Worm (Caenorhabditis elegans) whole organism, L1 larva: ENCODE results near the gene ZK721.4.

Source experiments
- C04F5.9 ChIP-seq: sonication (generic microtip); optimal IDR thresholded peaks from 2 replicates; lab custom pipeline; 2016; ENCODE audit warnings: missing genetic modification characterization, missing compliant biosample characterization
- C16A3.4 ChIP-seq: fragments of 150-350 bp; optimal IDR thresholded peaks from 2 replicates; lab custom pipeline; 2014; ENCODE audit warnings: missing biosample characterization, missing genetic modification characterization
- C34B4.2 ChIP-seq: sonication (generic microtip); optimal IDR thresholded peaks from 2 replicates; lab custom pipeline; 2017; ENCODE audit warnings: mild to moderate bottlenecking, missing genetic modification characterization, missing compliant biosample characterization
- F16B12.6 ChIP-seq: fragments of 150-350 bp; optimal IDR thresholded peaks from 2 replicates; lab custom pipeline; 2014; ENCODE audit warnings: missing biosample characterization, missing genetic modification characterization
- Y116A8C.19 ChIP-seq: sonication (generic microtip); optimal IDR thresholded peaks from 2 replicates; lab custom pipeline; 2016; ENCODE audit warnings: missing compliant biosample characterization, missing genetic modification characterization, borderline replicate concordance
- aly-2 ChIP-seq: fragments of 150-350 bp; optimal IDR thresholded peaks from 2 replicates; lab custom pipeline; 2014; ENCODE audit warnings: missing biosample characterization, missing genetic modification characterization
- ama-1 ChIP-seq: fragments of 150-350 bp; optimal IDR thresholded peaks from 2 replicates; lab custom pipeline; 2014
- ceh-88 ChIP-seq: fragments of 200-800 bp; sonication (Bioruptor generic); IDR thresholded peaks from 2 replicates; pipeline ENCODE4 v1.3.6; 2022; ENCODE audit warnings: missing genetic modification characterization, missing compliant biosample characterization
- ceh-90 ChIP-seq: sonication (generic microtip); optimal IDR thresholded peaks from 2 replicates; lab custom pipeline; 2016; ENCODE audit warnings: missing genetic modification characterization, missing compliant biosample characterization
- efl-1 ChIP-seq, 4 experiments: fragments of 150-350 bp; optimal IDR thresholded peaks in 3 of 4; peaks in 1 of 4; 1 replicate in 1 of 4; 2 replicates in 3 of 4; lab custom pipeline; 2014; ENCODE audit warnings: missing biosample characterization in 2 of 4, missing genetic modification characterization in 2 of 4, missing genetic modification reagents in 2 of 4
- efl-3 ChIP-seq: fragments of 200-800 bp; sonication (Bioruptor generic); optimal IDR thresholded peaks from 2 replicates; lab custom pipeline; 2018; ENCODE audit warnings: mild to moderate bottlenecking, missing genetic modification characterization, missing compliant biosample characterization
- egl-13 ChIP-seq: sonication (generic microtip); optimal IDR thresholded peaks from 2 replicates; lab custom pipeline; 2016; ENCODE audit warnings: missing genotype, missing genetic modification reagents, missing genetic modification characterization, missing compliant biosample characterization
- elt-2 ChIP-seq: sonication (generic microtip); optimal IDR thresholded peaks from 2 replicates; lab custom pipeline; 2016; ENCODE audit warnings: missing genetic modification characterization, mild to moderate bottlenecking, inconsistent platforms, missing compliant biosample characterization, missing genetic modification reagents
- fkh-10 ChIP-seq: sonication (generic microtip); optimal IDR thresholded peaks from 2 replicates; lab custom pipeline; 2017; ENCODE audit warnings: missing biosample characterization, missing genetic modification reagents, missing genetic modification characterization
- fkh-4 ChIP-seq: sonication (generic microtip); optimal IDR thresholded peaks from 2 replicates; lab custom pipeline; 2016; ENCODE audit warnings: missing compliant biosample characterization, missing genetic modification characterization, borderline replicate concordance
- fkh-8 ChIP-seq: sonication (generic microtip); optimal IDR thresholded peaks from 2 replicates; lab custom pipeline; 2016; ENCODE audit warnings: mild to moderate bottlenecking, missing genetic modification characterization, missing compliant biosample characterization
- fos-1 ChIP-seq: fragments of 150-350 bp; optimal IDR thresholded peaks from 2 replicates; lab custom pipeline; 2014; ENCODE audit warnings: missing biosample characterization, missing genetic modification characterization
- grh-1 ChIP-seq: fragments of 200-800 bp; sonication (Bioruptor generic); IDR thresholded peaks from 2 replicates; pipeline ENCODE4 v1.3.6; 2022; ENCODE audit warnings: missing genetic modification reagents, missing genetic modification characterization, missing compliant biosample characterization
- hlh-4 ChIP-seq: sonication (generic microtip); optimal IDR thresholded peaks from 2 replicates; lab custom pipeline; 2016; ENCODE audit warnings: mild to moderate bottlenecking, missing genetic modification characterization, missing compliant biosample characterization
- hpl-2 ChIP-seq: fragments of 150-350 bp; optimal IDR thresholded peaks from 2 replicates; lab custom pipeline; 2014; ENCODE audit warnings: missing biosample characterization, missing genetic modification reagents, missing genetic modification characterization
- isw-1 ChIP-seq: fragments of 200-800 bp; sonication (Bioruptor generic); IDR thresholded peaks from 2 replicates; pipeline ENCODE4 v1.3.6; 2022; ENCODE audit warnings: missing genetic modification characterization, missing compliant biosample characterization
- jun-1 ChIP-seq: fragments of 150-350 bp; optimal IDR thresholded peaks from 2 replicates; lab custom pipeline; 2014; ENCODE audit warnings: missing biosample characterization, missing genetic modification reagents, missing genetic modification characterization
- lin-13 ChIP-seq: fragments of 150-350 bp; optimal IDR thresholded peaks from 2 replicates; lab custom pipeline; 2014; ENCODE audit warnings: missing biosample characterization, missing genetic modification reagents, missing genetic modification characterization
- lin-14 ChIP-seq: fragments of 200-800 bp; sonication (Bioruptor generic); optimal IDR thresholded peaks from 2 replicates; lab custom pipeline; 2018; ENCODE audit warnings: mild to moderate bottlenecking, missing genetic modification characterization, moderate library complexity, missing compliant biosample characterization
- lin-15B ChIP-seq: fragments of 150-350 bp; sonication (generic microtip); optimal IDR thresholded peaks from 3 replicates; lab custom pipeline; 2014; ENCODE audit warnings: missing biosample characterization, missing genetic modification characterization
- lin-35 ChIP-seq, 2 experiments: fragments of 150-350 bp; optimal IDR thresholded peaks; 2 replicates each; lab custom pipeline; 2014; ENCODE audit warnings: missing biosample characterization in 2 of 2, missing genetic modification characterization in 2 of 2, missing genetic modification reagents in 2 of 2
- lin-39 ChIP-seq: fragments of 150-350 bp; optimal IDR thresholded peaks from 2 replicates; lab custom pipeline; 2014; ENCODE audit warnings: missing biosample characterization, missing genetic modification reagents, missing genetic modification characterization
- lir-3 ChIP-seq: sonication (generic microtip); optimal IDR thresholded peaks from 2 replicates; lab custom pipeline; 2016; ENCODE audit warnings: mild to moderate bottlenecking, missing genetic modification characterization, moderate library complexity, missing compliant biosample characterization; ENCODE audit not compliant: poor library complexity
- lsy-2 ChIP-seq, 2 experiments: fragments of 150-350 bp; optimal IDR thresholded peaks; 2 replicates each; lab custom pipeline; 2014; ENCODE audit warnings: missing biosample characterization in 2 of 2, missing genetic modification characterization in 2 of 2
- mef-2 ChIP-seq: fragments of 150-350 bp; optimal IDR thresholded peaks from 2 replicates; lab custom pipeline; 2014; ENCODE audit warnings: missing biosample characterization, missing genetic modification characterization
- nhr-11 ChIP-seq: fragments of 150-350 bp; optimal IDR thresholded peaks from 2 replicates; lab custom pipeline; 2014; ENCODE audit warnings: missing biosample characterization, missing genetic modification characterization
- nhr-12 ChIP-seq: sonication (generic microtip); optimal IDR thresholded peaks from 2 replicates; lab custom pipeline; 2017; ENCODE audit warnings: missing biosample characterization, missing genetic modification characterization
- nhr-20 ChIP-seq: sonication (generic microtip); optimal IDR thresholded peaks from 2 replicates; lab custom pipeline; 2016; ENCODE audit warnings: mild to moderate bottlenecking, missing genetic modification characterization, missing compliant biosample characterization
- nhr-28 ChIP-seq: fragments of 150-350 bp; optimal IDR thresholded peaks from 2 replicates; lab custom pipeline; 2014; ENCODE audit warnings: missing biosample characterization, missing genetic modification characterization
- nhr-47 ChIP-seq: sonication (generic microtip); optimal IDR thresholded peaks from 2 replicates; lab custom pipeline; 2016; ENCODE audit warnings: mild to moderate bottlenecking, missing genetic modification characterization, moderate library complexity, missing compliant biosample characterization
- nhr-71 ChIP-seq: sonication (generic microtip); optimal IDR thresholded peaks from 2 replicates; lab custom pipeline; 2016; ENCODE audit warnings: mild to moderate bottlenecking, missing genetic modification characterization, moderate library complexity, missing compliant biosample characterization
- nhr-76 ChIP-seq: sonication (generic microtip); optimal IDR thresholded peaks from 2 replicates; lab custom pipeline; 2017; ENCODE audit warnings: missing biosample characterization, missing genetic modification characterization
- nhr-77 ChIP-seq: fragments of 150-350 bp; optimal IDR thresholded peaks from 2 replicates; lab custom pipeline; 2014; ENCODE audit warnings: missing biosample characterization, missing genetic modification characterization
- nhr-85 ChIP-seq: sonication (generic microtip); peaks from one replicate; lab custom pipeline; 2016; ENCODE audit warnings: missing genetic modification characterization, inconsistent platforms, missing compliant biosample characterization
- pax-3 ChIP-seq: fragments of 200-800 bp; sonication (Bioruptor generic); optimal IDR thresholded peaks from 2 replicates; lab custom pipeline; 2018; ENCODE audit warnings: mild to moderate bottlenecking, missing genetic modification characterization, moderate library complexity, missing compliant biosample characterization
- pqm-1 ChIP-seq: sonication (generic microtip); optimal IDR thresholded peaks from 3 replicates; lab custom pipeline; 2017; ENCODE audit warnings: missing biosample characterization, missing genetic modification characterization
- rnt-1 ChIP-seq: sonication (generic microtip); optimal IDR thresholded peaks from 2 replicates; lab custom pipeline; 2016; ENCODE audit warnings: mild to moderate bottlenecking, missing genetic modification characterization, moderate library complexity, missing compliant biosample characterization
- sptf-1 ChIP-seq: fragments of 150-350 bp; optimal IDR thresholded peaks from 2 replicates; lab custom pipeline; 2014; ENCODE audit warnings: missing biosample characterization, missing genetic modification characterization
- sup-37 ChIP-seq: fragments of 200-800 bp; sonication (Bioruptor generic); optimal IDR thresholded peaks from 2 replicates; lab custom pipeline; 2018; ENCODE audit warnings: mild to moderate bottlenecking, missing genetic modification characterization, missing compliant biosample characterization
- swsn-7 ChIP-seq: sonication (generic microtip); optimal IDR thresholded peaks from 2 replicates; lab custom pipeline; 2016; ENCODE audit warnings: missing genetic modification characterization, missing compliant biosample characterization
- tlp-1 ChIP-seq: fragments of 150-350 bp; optimal IDR thresholded peaks from 2 replicates; lab custom pipeline; 2014; ENCODE audit warnings: missing biosample characterization, missing genetic modification characterization
- unc-130 ChIP-seq: fragments of 150-350 bp; optimal IDR thresholded peaks from 2 replicates; lab custom pipeline; 2017; ENCODE audit warnings: missing biosample characterization, missing genetic modification characterization, inconsistent platforms
- unc-86 ChIP-seq: sonication (generic microtip); optimal IDR thresholded peaks from 2 replicates; lab custom pipeline; 2016; ENCODE audit warnings: missing genetic modification characterization, missing compliant biosample characterization
- vab-15 ChIP-seq: sonication (generic microtip); optimal IDR thresholded peaks from 2 replicates; lab custom pipeline; 2017; ENCODE audit warnings: missing genotype, mild to moderate bottlenecking, missing genetic modification characterization, missing compliant biosample characterization
- zag-1 ChIP-seq: fragments of 150-350 bp; optimal IDR thresholded peaks from 2 replicates; lab custom pipeline; 2014; ENCODE audit warnings: missing biosample characterization, missing genetic modification characterization
- zip-4 ChIP-seq: fragments of 200-800 bp; sonication (Bioruptor generic); optimal IDR thresholded peaks from 2 replicates; lab custom pipeline; 2018; ENCODE audit warnings: mild to moderate bottlenecking, missing genetic modification characterization, moderate library complexity, missing compliant biosample characterization

Gene ZK721.4

DNA sequence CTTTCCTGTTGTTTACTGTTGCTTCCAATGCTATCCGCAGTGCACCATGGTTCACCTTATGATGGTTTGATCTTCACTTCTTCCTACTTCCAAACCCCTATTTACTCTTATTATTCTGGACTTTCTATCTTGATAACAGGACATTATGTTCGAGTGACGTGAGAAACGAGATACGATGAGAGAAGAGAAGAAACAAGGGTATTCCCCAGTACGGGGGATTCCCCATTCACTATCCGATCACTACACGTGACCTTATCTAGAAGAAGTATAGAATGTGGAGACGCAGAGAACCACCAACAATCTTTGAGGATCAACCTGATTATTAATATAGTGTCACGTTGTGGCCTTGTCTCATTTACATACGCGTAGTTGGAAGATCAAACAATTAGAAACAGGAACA, 26.1 kb upstream of the ZK721.4 start (continued):
- TF ChIP-seq swsn-7 (no peak), grh-1 (GFP tag; lab: Robert Waterston, UW) (no peak), efl-3 (GFP tag; lab: Kevin White, UChicago) (no peak), elt-2 (tag; lab: Kevin White, UChicago) (no peak), nhr-47 (tag; lab: Kevin White, UChicago) (no peak), Y116A8C.19 (tag; lab: Kevin White, UChicago) (no peak), sptf-1 (tag; lab: Kevin White, UChicago) (no peak), lin-15B (tag; lab: Kevin White, UChicago) (no peak), lin-14 (GFP tag; lab: Kevin White, UChicago) (peak; percentile 52), fos-1 (no peak), fkh-8 (tag; lab: Kevin White, UChicago) (no peak), F16B12.6 (no peak), lin-13 (GFP tag; lab: Kevin White, UChicago) (no peak), fkh-4 (no peak), tlp-1 (tag; lab: Kevin White, UChicago) (no peak), nhr-71 (peak; percentile 58), efl-1 (optimal IDR thresholded peaks at IDR 0.05; lab: Kevin White, UChicago) (no peak), efl-1 (GFP tag; optimal IDR thresholded peaks at IDR 0.05 in 1 of 2; lab: Kevin White, UChicago) (no peak), nhr-11 (tag; lab: Kevin White, UChicago) (no peak), vab-15 (tag; lab: Kevin White, UChicago) (no peak), rnt-1 (no peak), C16A3.4 (tag; lab: Kevin White, UChicago) (peak; percentile 21), C34B4.2 (tag; lab: Kevin White, UChicago) (no peak), hpl-2 (GFP tag; lab: Kevin White, UChicago) (no peak), unc-86 (tag; lab: Kevin White, UChicago) (no peak), nhr-28 (no peak), sup-37 (no peak), egl-13 (tag; lab: Kevin White, UChicago) (no peak), lin-39 (tag; lab: Kevin White, UChicago) (no peak), ceh-90 (tag; lab: Kevin White, UChicago) (no peak), lin-35 (GFP tag; optimal IDR thresholded peaks at IDR 0.05; lab: Kevin White, UChicago) (peak in 1 of 2 experiments; percentile 19)
- TF ChIP-seq, all 84 proteins: peak for 16

DNA sequence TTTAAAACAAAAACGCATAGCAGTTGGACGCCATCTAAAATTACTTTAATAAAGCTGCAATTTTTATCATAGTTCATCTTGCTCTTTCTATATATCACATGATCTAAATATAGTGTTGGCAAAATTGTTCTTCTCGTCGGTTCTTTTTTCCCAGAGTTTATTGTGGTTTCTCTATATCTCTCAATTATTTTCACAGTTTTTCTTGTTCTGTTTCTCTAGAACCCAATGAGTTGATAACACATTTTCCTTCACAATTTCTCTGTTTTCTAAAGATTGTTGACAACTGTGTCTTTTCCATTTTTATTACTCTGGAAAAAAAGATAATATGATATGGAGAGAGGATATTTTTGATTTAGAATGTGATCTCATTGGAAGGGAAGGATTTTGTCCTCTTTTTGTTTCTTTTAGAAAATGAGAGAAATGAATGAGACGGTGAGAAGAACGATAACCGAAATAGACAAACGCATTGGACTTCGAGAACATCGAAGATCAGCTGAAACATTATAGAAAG, 24.3 kb upstream of the ZK721.4 start:
- TF ChIP-seq nhr-71 (peak; percentile 32), nhr-12 (tag; lab: Kevin White, UChicago) (no peak), lin-15B (tag; lab: Kevin White, UChicago) (no peak), ceh-90 (tag; lab: Kevin White, UChicago) (no peak), sptf-1 (tag; lab: Kevin White, UChicago) (no peak), C04F5.9 (tag; lab: Kevin White, UChicago) (no peak), Y116A8C.19 (tag; lab: Kevin White, UChicago) (no peak), fkh-10 (no peak), ceh-88 (GFP tag; lab: Robert Waterston, UW) (no peak), lir-3 (tag; lab: Kevin White, UChicago) (no peak), isw-1 (GFP tag; lab: Robert Waterston, UW) (no peak), lin-13 (GFP tag; lab: Kevin White, UChicago) (no peak), pqm-1 (tag; lab: Kevin White, UChicago) (no peak), mef-2 (tag; lab: Kevin White, UChicago) (no peak), zip-4 (no peak), lsy-2 (tag; optimal IDR thresholded peaks at IDR 0.05; lab: Kevin White, UChicago) (peak in 1 of 2 experiments; percentile 56), efl-3 (GFP tag; lab: Kevin White, UChicago) (no peak), nhr-76 (no peak), nhr-85 (tag; lab: Kevin White, UChicago) (no peak), pax-3 (tag; lab: Kevin White, UChicago) (no peak), zag-1 (tag; lab: Kevin White, UChicago) (no peak), lin-39 (tag; lab: Kevin White, UChicago) (no peak), C34B4.2 (tag; lab: Kevin White, UChicago) (no peak), ama-1 (lab: Kevin White, UChicago) (no peak), aly-2 (tag; lab: Kevin White, UChicago) (no peak), nhr-77 (no peak), fkh-4 (no peak), nhr-20 (tag; lab: Kevin White, UChicago) (peak; percentile 62), hlh-4 (tag; lab: Kevin White, UChicago) (no peak), unc-130 (tag; lab: Kevin White, UChicago) (no peak), lin-35 (GFP tag; optimal IDR thresholded peaks at IDR 0.05; lab: Kevin White, UChicago) (peak in 1 of 2 experiments; percentile 21), jun-1 (tag; lab: Kevin White, UChicago) (no peak)
